Worm (Caenorhabditis elegans): ENCODE results near the gene tomm-20.

tomm-20 gene

ce11 chrV:12320274-12320839 is 22.9 kb downstream of the tomm-20 start (continued):
- TF ChIP-seq ztf-4 (tag; optimal IDR thresholded peaks at IDR 0.05) (no peak), hpl-2 (GFP tag; optimal IDR thresholded peaks at IDR 0.05) (no peak), fos-1 (tag; optimal IDR thresholded peaks at IDR 0.05) (no peak), hlh-4 (tag; optimal IDR thresholded peaks at IDR 0.05) (no peak), egl-13 (tag; optimal IDR thresholded peaks at IDR 0.05) (no peak)

ce11 chrV:12317894-12318553 is 25.2 kb downstream of the tomm-20 start, which contains the start of the genes R04F11.5 and R04F11.2:
TSS of gene R04F11.5 (minus strand) at chrV:12318019.
TSS of gene R04F11.2 (plus strand) at chrV:12318381.
- TF ChIP-seq efl-3 (GFP tag; optimal IDR thresholded peaks at IDR 0.05), result no peak
- no peak for TF ChIP-seq C34B4.2 (tag; optimal IDR thresholded peaks at IDR 0.05)
- no peak for TF ChIP-seq fkh-10 (GFP tag; optimal IDR thresholded peaks at IDR 0.05)
- no peak for TF ChIP-seq nhr-76 (tag; optimal IDR thresholded peaks at IDR 0.05)
- TF ChIP-seq egl-27 (tag; optimal IDR thresholded peaks at IDR 0.05), result no peak
- TF ChIP-seq dpl-1 (GFP tag; optimal IDR thresholded peaks at IDR 0.05), result peak; percentile 80 to 88 (median 82)
- TF ChIP-seq mef-2 (tag; optimal IDR thresholded peaks at IDR 0.05), result no peak
- peak; percentile 66 for TF ChIP-seq jun-1 (tag; optimal IDR thresholded peaks at IDR 0.05)
- peak; percentile 89 for TF ChIP-seq skn-1 (tag; optimal IDR thresholded peaks at IDR 0.05)
- no peak for TF ChIP-seq elt-2 (tag; optimal IDR thresholded peaks at IDR 0.05)
- TF ChIP-seq unc-98 (GFP tag; IDR thresholded peaks at IDR 0.05), result no peak
- TF ChIP-seq fos-1 (tag; optimal IDR thresholded peaks at IDR 0.05), result peak; percentile 71
- TF ChIP-seq hlh-17 (GFP tag; optimal IDR thresholded peaks at IDR 0.05; ENCODE audit: borderline replicate concordance), result no peak
- peak; percentile 84 to 91 for TF ChIP-seq lin-35 (GFP tag; optimal IDR thresholded peaks at IDR 0.05)
- TF ChIP-seq ama-1 (optimal IDR thresholded peaks at IDR 0.05), result no peak
- peak; percentile 82 for TF ChIP-seq unc-130 (tag; optimal IDR thresholded peaks at IDR 0.05)
- no peak for TF ChIP-seq sup-37 (GFP tag; optimal IDR thresholded peaks at IDR 0.05)
- peak; percentile 19 for TF ChIP-seq aly-2 (tag; optimal IDR thresholded peaks at IDR 0.05)
- TF ChIP-seq xbp-1 (tag; optimal IDR thresholded peaks at IDR 0.05), result peak; percentile 73
- no peak for TF ChIP-seq nhr-12 (tag; optimal IDR thresholded peaks at IDR 0.05)
- peak; percentile 76 for TF ChIP-seq nhr-20 (tag; optimal IDR thresholded peaks at IDR 0.05)
- TF ChIP-seq nhr-19 (GFP tag; conservative IDR thresholded peaks at IDR 0.05), result peak; percentile 72
- peak; percentile 94 for TF ChIP-seq C16A3.4 (tag; optimal IDR thresholded peaks at IDR 0.05)
- no peak for TF ChIP-seq lir-3 (tag; optimal IDR thresholded peaks at IDR 0.05; ENCODE audit: poor library complexity)
- TF ChIP-seq isw-1 (GFP tag; IDR thresholded peaks at IDR 0.05), result peak; percentile 67
- TF ChIP-seq grh-1 (GFP tag; IDR thresholded peaks at IDR 0.05), result 0 out of 2 replicates have a peak, but pooled peaks have one; percentile 56
- no peak for TF ChIP-seq ceh-63 (GFP tag; optimal IDR thresholded peaks at IDR 0.05)
- no peak for TF ChIP-seq ceh-8 (GFP tag; optimal IDR thresholded peaks at IDR 0.05)
- TF ChIP-seq lin-39 (tag; optimal IDR thresholded peaks at IDR 0.05), result peak; percentile 59
- no peak for TF ChIP-seq pqm-1 (tag; optimal IDR thresholded peaks at IDR 0.05)
- TF ChIP-seq Y116A8C.19 (tag; optimal IDR thresholded peaks at IDR 0.05; ENCODE audit: borderline replicate concordance), result no peak
- no peak for TF ChIP-seq nhr-28 (tag; optimal IDR thresholded peaks at IDR 0.05)
- peak; percentile 74 for TF ChIP-seq snpc-4 (tag; optimal IDR thresholded peaks at IDR 0.05)
- no peak for TF ChIP-seq ets-5 (GFP tag; IDR thresholded peaks at IDR 0.05)
- peak in 3 of 6 experiments; percentile 45 to 91 (median 65) for TF ChIP-seq elt-3 (tag; optimal IDR thresholded peaks at IDR 0.05)
- TF ChIP-seq C04F5.9 (tag; optimal IDR thresholded peaks at IDR 0.05), result no peak
- TF ChIP-seq lsy-2 (tag; optimal IDR thresholded peaks at IDR 0.05), result peak; percentile 99
- TF ChIP-seq ztf-4 (tag; optimal IDR thresholded peaks at IDR 0.05), result no peak
- peak; percentile 46 for TF ChIP-seq egl-13 (tag; optimal IDR thresholded peaks at IDR 0.05)
- TF ChIP-seq sptf-1 (tag; optimal IDR thresholded peaks at IDR 0.05), result no peak
- peak; percentile 84 for TF ChIP-seq nhr-71 (tag; optimal IDR thresholded peaks at IDR 0.05)
- peak; percentile 49 for TF ChIP-seq irx-1 (tag; optimal IDR thresholded peaks at IDR 0.05)
- TF ChIP-seq unc-86 (tag; optimal IDR thresholded peaks at IDR 0.05), result peak; percentile 50
- no peak for TF ChIP-seq unc-62 (GFP tag; optimal IDR thresholded peaks at IDR 0.05)
- peak; percentile 31 for TF ChIP-seq nhr-237 (tag; optimal IDR thresholded peaks at IDR 0.05)
- peak; percentile 34 for TF ChIP-seq nhr-11 (tag; optimal IDR thresholded peaks at IDR 0.05)
- no peak for TF ChIP-seq unc-30 (tag; optimal IDR thresholded peaks at IDR 0.05)

Measured in whole organism, L1 larva.